Fruit fly (Drosophila melanogaster): ENCODE results near the gene CG33095.
A peak's percentile ranks its signal among the peaks of the same experiment; 100 is the strongest.

CG33095 gene

DNA sequence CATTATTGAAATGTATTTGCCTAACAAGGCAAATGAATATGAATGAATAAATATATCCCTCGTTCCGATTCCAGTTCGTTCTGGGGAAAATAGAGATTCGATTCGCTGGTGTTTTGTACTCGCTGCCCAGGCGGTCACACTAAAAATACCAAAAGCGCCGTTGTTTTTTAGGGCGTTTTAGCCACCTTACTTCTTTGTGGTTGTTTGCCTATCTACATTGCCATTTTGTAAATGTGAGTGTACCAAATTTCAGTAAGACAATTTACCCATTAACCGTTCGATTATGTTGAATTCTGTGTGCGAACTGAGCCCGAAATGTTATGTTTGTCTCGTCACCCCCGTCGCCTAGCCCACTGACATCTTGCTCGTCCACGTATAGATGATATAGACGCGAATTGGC lies at the start of gene CG33095, which contains the start of gene CG33096:
Gene CG33095, plus strand, starts transcription at position 187 of the 400 bp plus-strand sequence.
Gene CG33096, plus strand, starts transcription at position 187 of the 400 bp plus-strand sequence.
- TF ChIP-seq CG17806 (tag; optimal IDR thresholded peaks at IDR 0.05) (no peak), D1 (tag; optimal IDR thresholded peaks at IDR 0.05) (no peak), fd96Ca (GFP tag; IDR thresholded peaks at IDR 0.05) (no peak), CG14655 (GFP tag; optimal IDR thresholded peaks at IDR 0.05) (no peak), CG4496 (GFP tag; IDR thresholded peaks at IDR 0.05) (no peak), CG9948 (tag; optimal IDR thresholded peaks at IDR 0.05) (no peak), CG10348 (GFP tag; IDR thresholded peaks at IDR 0.05) (no peak), EcR (GFP tag; optimal IDR thresholded peaks at IDR 0.05) (peak; percentile 1)

DNA sequence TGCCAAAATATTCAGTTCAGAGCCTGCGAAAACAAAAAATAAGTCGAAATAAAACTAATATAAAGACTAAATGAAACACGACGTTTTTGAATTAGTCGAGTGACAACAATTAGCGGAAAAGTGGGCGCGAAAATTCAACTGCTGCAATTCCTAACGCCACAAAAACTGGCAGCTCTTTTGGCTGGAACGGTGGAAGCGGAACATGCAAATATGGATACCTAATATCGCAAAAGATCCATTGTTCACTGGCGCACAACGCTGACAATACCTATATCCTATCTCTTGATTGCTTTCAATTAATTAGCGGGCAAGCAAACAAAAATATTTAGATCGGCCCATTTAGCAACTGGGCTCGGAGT lies 48.1 kb upstream of the CG33095 start, which contains the start of gene CG11791:
Gene CG11791, plus strand, starts transcription at position 234 of the 359 bp plus-strand sequence.
- TF ChIP-seq D1 (tag; optimal IDR thresholded peaks at IDR 0.05): no peak
- no peak for TF ChIP-seq CG9948 (tag; optimal IDR thresholded peaks at IDR 0.05)
- TF ChIP-seq Snoo (tag; optimal IDR thresholded peaks at IDR 0.05): no peak
- no peak for TF ChIP-seq gl (tag; optimal IDR thresholded peaks at IDR 0.05)
- TF ChIP-seq EcR (GFP tag; optimal IDR thresholded peaks at IDR 0.05): no peak
- no peak for TF ChIP-seq CG32121 (GFP tag; IDR thresholded peaks at IDR 0.05)
- no peak for TF ChIP-seq CG13204 (GFP tag; optimal IDR thresholded peaks at IDR 0.05)
- TF ChIP-seq CG14655 (GFP tag; optimal IDR thresholded peaks at IDR 0.05): no peak
- no peak for TF ChIP-seq CG10348 (GFP tag; IDR thresholded peaks at IDR 0.05)
- no peak for TF ChIP-seq Pif1A (GFP tag; optimal IDR thresholded peaks at IDR 0.05)

DNA sequence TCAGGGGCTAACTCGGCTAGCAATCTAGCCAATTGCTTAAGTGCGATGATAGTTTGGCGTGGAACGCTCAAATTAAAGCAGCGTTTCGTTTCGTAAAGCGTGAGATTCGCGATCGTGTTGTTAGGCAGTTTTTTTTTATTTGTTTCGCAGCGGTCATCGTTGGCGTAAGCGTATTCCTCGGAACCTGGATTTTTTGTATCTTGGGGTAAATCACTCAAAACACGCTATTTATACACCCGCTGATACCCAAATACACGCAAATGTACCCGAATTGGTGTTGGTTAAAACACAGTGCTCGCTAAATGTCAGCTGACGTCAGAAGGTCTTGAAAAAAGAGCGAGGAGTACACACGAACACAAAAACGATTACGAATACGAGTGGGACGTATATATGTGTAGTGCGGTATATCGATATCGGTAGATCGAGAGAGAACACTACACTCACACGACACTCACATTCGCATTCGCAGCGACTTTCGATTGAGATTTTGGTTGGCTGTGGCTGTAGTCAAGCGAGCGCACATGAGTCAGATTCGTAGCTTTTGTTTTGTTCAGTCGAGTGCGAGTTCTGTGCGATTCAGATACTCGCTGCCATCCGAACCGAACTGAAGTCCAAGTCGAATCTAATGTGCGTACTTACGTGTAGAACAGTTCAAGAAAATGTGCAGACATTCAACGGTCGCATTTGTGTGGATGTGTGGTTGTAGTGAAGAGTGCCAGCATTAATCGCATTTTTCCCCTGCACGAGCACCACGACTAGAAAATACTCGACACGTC lies 47.5 kb upstream of the CG33095 start:
- TF ChIP-seq CG14655 (GFP tag; optimal IDR thresholded peaks at IDR 0.05) (no peak), EcR (GFP tag; optimal IDR thresholded peaks at IDR 0.05) (peak; percentile 72), Snoo (tag; optimal IDR thresholded peaks at IDR 0.05) (peak; percentile 39), Pif1B (GFP tag; optimal IDR thresholded peaks at IDR 0.05) (peak; percentile 59), CG17806 (tag; optimal IDR thresholded peaks at IDR 0.05) (peak; percentile 13), D1 (tag; optimal IDR thresholded peaks at IDR 0.05) (no peak), CG15710 (tag; optimal IDR thresholded peaks at IDR 0.05) (peak; percentile 11), CG8301 (tag; optimal IDR thresholded peaks at IDR 0.05) (peak; percentile 5), gl (tag; optimal IDR thresholded peaks at IDR 0.05) (peak; percentile 44)

DNA sequence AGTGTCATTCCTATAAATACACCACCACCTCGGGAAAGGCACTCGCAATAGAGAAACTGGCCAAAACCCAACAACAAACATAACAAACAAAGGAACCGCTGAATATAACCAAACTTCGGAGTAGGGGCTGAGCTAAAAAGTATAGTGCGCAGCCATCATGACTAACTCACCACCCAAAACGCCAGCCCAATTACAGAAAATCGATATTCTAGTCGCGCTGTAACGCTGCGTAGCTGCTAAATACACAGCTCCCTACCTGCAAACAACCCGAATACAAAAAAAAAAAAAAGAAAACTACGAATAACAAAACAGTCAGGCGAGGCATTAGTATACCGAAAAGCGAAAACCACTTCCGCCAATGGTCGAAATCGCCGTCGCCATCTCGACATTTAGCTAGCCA lies 46.8 kb upstream of the CG33095 start:
- no peak for TF ChIP-seq gl (tag; optimal IDR thresholded peaks at IDR 0.05)
- no peak for TF ChIP-seq EcR (GFP tag; optimal IDR thresholded peaks at IDR 0.05)
- no peak for TF ChIP-seq CG13204 (GFP tag; optimal IDR thresholded peaks at IDR 0.05)
- no peak for TF ChIP-seq CG8301 (tag; optimal IDR thresholded peaks at IDR 0.05)
- no peak for TF ChIP-seq CG8159 (tag; optimal IDR thresholded peaks at IDR 0.05)
- no peak for TF ChIP-seq Ets98B (GFP tag; IDR thresholded peaks at IDR 0.05)
- TF ChIP-seq CG14655 (GFP tag; optimal IDR thresholded peaks at IDR 0.05): no peak
- no peak for TF ChIP-seq Snoo (tag; optimal IDR thresholded peaks at IDR 0.05)
- no peak for TF ChIP-seq CG15710 (tag; optimal IDR thresholded peaks at IDR 0.05)

DNA sequence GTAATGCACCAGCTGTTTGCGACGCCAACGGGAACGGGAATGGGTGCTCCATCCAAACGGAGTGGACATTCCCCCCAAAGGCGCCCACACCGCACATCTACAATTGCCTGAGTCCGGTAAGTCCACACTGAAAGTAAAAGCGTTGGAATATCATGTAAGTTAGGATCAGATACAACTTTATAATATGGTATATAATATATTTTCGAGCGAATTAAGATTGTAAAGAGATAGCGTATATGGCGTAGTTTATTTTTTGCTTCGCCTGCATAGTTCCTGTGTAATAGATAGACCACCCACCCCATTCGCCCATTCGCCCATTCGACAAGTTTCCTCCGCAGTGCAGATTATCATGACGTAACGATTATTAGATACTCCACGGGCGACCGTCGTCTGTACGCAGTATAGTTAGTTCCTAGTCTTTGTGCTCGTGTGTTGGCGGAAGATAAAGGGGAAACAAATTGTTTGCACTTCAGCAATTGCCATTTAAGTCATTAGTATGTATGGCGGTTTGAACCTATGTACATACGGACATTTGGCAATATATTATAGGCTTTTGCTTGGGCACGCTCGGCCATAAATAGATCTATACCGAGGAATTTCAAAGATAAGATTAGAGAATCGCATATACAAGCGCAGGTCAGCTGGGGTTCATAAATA lies 45.9 kb upstream of the CG33095 start:
- TF ChIP-seq CG13204 (GFP tag; optimal IDR thresholded peaks at IDR 0.05): no peak
- TF ChIP-seq CG34367 (tag; optimal IDR thresholded peaks at IDR 0.05): no peak
- peak; percentile 27 for TF ChIP-seq Pif1B (GFP tag; optimal IDR thresholded peaks at IDR 0.05)
- TF ChIP-seq CG4496 (GFP tag; IDR thresholded peaks at IDR 0.05): peak; percentile 72; the same call in 2 of the 3 replicates
- TF ChIP-seq Pif1A (GFP tag; optimal IDR thresholded peaks at IDR 0.05): no peak
- no peak for TF ChIP-seq rn (GFP tag; IDR thresholded peaks at IDR 0.05)
- TF ChIP-seq fd96Ca (GFP tag; IDR thresholded peaks at IDR 0.05): no peak
- TF ChIP-seq Snoo (tag; optimal IDR thresholded peaks at IDR 0.05): no peak
- peak; percentile 80 for TF ChIP-seq Ets98B (GFP tag; IDR thresholded peaks at IDR 0.05)
- peak; percentile 56 for TF ChIP-seq CG8301 (tag; optimal IDR thresholded peaks at IDR 0.05)
- TF ChIP-seq CG15710 (tag; optimal IDR thresholded peaks at IDR 0.05): no peak
- TF ChIP-seq gl (tag; optimal IDR thresholded peaks at IDR 0.05): no peak
- TF ChIP-seq CG17806 (tag; optimal IDR thresholded peaks at IDR 0.05): no peak
- no peak for TF ChIP-seq CG9948 (tag; optimal IDR thresholded peaks at IDR 0.05)
- no peak for TF ChIP-seq EcR (GFP tag; optimal IDR thresholded peaks at IDR 0.05)
- TF ChIP-seq CG12605 (GFP tag; IDR thresholded peaks at IDR 0.05): no peak
- TF ChIP-seq CG10348 (GFP tag; IDR thresholded peaks at IDR 0.05): no peak
- peak; percentile 73 for TF ChIP-seq CG32121 (GFP tag; IDR thresholded peaks at IDR 0.05)
- TF ChIP-seq CG8159 (tag; optimal IDR thresholded peaks at IDR 0.05): no peak

DNA sequence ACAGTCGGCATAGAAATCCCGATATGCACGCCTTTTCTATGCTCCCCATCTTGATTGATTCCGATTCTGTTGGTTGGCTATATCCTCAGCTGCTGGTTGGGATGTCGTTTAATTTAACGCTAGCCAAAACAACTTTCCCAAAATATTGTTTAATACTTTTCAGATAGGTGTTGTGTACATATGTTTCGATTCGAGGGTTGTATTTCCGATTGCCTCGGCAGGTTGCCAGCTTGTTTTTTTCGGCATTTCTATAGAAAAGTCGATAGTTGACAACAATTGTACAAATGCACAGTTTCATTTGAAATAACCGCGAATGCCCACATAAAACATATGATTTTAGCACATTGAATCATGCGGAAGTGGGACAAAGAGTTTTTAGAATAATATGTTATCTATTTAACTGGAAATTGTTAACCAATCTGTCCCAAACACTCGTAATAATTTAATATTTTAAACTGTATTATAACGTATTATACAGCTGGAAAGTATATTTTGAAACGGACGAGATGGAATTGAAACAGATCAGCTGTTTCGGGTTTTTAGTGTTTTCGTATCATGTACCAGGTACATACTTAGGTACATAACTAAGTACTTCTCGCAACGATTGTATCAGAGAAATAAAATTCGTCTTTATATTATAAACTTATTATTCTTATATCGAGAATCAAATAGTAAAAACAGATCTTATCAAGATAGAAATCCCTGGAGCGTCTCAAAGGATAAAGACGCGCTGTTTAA lies 42.9 kb upstream of the CG33095 start, which contains the start of gene CG31109:
Gene CG31109, minus strand, starts transcription at position 203 of the 738 bp plus-strand sequence.
- no peak for TF ChIP-seq D1 (tag; optimal IDR thresholded peaks at IDR 0.05)
- TF ChIP-seq Ets98B (GFP tag; IDR thresholded peaks at IDR 0.05): peak; percentile 36; the same call in 1 of the 2 replicates
- no peak for TF ChIP-seq CG8159 (tag; optimal IDR thresholded peaks at IDR 0.05)
- no peak for TF ChIP-seq CG4496 (GFP tag; IDR thresholded peaks at IDR 0.05)
- no peak for TF ChIP-seq CG12605 (GFP tag; IDR thresholded peaks at IDR 0.05)
